Fruit fly (Drosophila melanogaster): Measurements from ENCODE around the gene Samuel.

Gene Samuel

DNA sequence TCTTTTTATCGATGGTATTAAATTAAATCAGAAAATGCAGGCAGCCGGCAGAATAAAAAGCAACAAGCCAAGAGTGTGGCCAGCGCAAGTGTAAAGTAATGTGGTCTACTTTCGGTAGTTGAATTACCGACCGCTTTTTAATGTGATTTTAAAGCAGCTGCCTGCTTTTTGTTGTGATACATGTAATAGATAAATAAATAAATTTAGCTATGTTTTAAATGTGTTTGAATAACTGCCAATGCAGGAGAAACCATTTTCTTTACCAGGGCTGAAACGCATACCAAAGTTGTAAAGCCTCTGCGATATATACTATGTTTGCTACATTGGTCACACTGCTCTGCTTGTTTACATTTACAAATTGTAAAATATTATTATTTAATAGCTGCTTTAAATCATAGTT lies 96.7 kb downstream of the Samuel start, which contains the start of the genes Tmem214 and YL-1 (continued):
- TF ChIP-seq gt (GFP tag; IDR thresholded peaks at IDR 0.05) (no peak), CG1529 (GFP tag; optimal IDR thresholded peaks at IDR 0.05) (no peak), CG4328 (GFP tag; optimal IDR thresholded peaks at IDR 0.05) (no peak), disco-r (GFP tag; optimal IDR thresholded peaks at IDR 0.05) (no peak), CG31365 (tag; optimal IDR thresholded peaks at IDR 0.05) (no peak), CG11093 (GFP tag; IDR thresholded peaks at IDR 0.05) (no peak), crp (GFP tag; optimal IDR thresholded peaks at IDR 0.05) (no peak), CG3065 (GFP tag; optimal IDR thresholded peaks at IDR 0.05) (no peak), CG12299 (tag; optimal IDR thresholded peaks at IDR 0.05) (peak; percentile 8), CG30020 (tag; optimal IDR thresholded peaks at IDR 0.05) (peak; percentile 53), luna (GFP tag; optimal IDR thresholded peaks at IDR 0.05) (no peak), CG11456 (GFP tag; IDR thresholded peaks at IDR 0.05) (no peak), yki (optimal IDR thresholded peaks at IDR 0.05) (no peak), Chrac-16 (GFP tag; optimal IDR thresholded peaks at IDR 0.05) (no peak), dpn (GFP tag; optimal IDR thresholded peaks at IDR 0.05) (no peak), HLHmδ (GFP tag; optimal IDR thresholded peaks at IDR 0.05) (no peak), CG6175 (GFP tag; IDR thresholded peaks at IDR 0.05) (no peak), Lpt (GFP tag; optimal IDR thresholded peaks at IDR 0.05) (no peak), lab (GFP tag; optimal IDR thresholded peaks at IDR 0.05) (no peak), CG18764 (GFP tag; optimal IDR thresholded peaks at IDR 0.05) (no peak), CG16863 (GFP tag; optimal IDR thresholded peaks at IDR 0.05) (no peak), dm (GFP tag; optimal IDR thresholded peaks at IDR 0.05) (no peak), ato (GFP tag; IDR thresholded peaks at IDR 0.05; ENCODE audit: partially characterized antibody) (no peak), tll (GFP tag; optimal IDR thresholded peaks at IDR 0.05) (no peak), zen (tag; optimal IDR thresholded peaks at IDR 0.05) (peak; percentile 16), CG7745 (tag; optimal IDR thresholded peaks at IDR 0.05) (no peak), az2 (GFP tag; optimal IDR thresholded peaks at IDR 0.05) (no peak), kni (GFP tag; optimal IDR thresholded peaks at IDR 0.05) (peak; percentile 88), CG9876 (GFP tag; optimal IDR thresholded peaks at IDR 0.05) (no peak), D (optimal IDR thresholded peaks at IDR 0.05) (no peak), D (GFP tag; optimal IDR thresholded peaks at IDR 0.05) (no peak), CG9437 (GFP tag; optimal IDR thresholded peaks at IDR 0.05) (no peak), Hey (tag; optimal IDR thresholded peaks at IDR 0.05) (no peak), insv (GFP tag; optimal IDR thresholded peaks at IDR 0.05) (peak in 1 of 2 experiments; percentile 10), CG30403 (GFP tag; optimal IDR thresholded peaks at IDR 0.05) (peak; percentile 15), CG12391 (tag; optimal IDR thresholded peaks at IDR 0.05) (peak; percentile 27), wor (GFP tag; IDR thresholded peaks at IDR 0.05) (no peak), CG18262 (tag; optimal IDR thresholded peaks at IDR 0.05) (peak; percentile 3), CG15696 (tag; optimal IDR thresholded peaks at IDR 0.05) (no peak), ro (GFP tag; IDR thresholded peaks at IDR 0.05) (no peak), slbo (GFP tag; IDR thresholded peaks at IDR 0.05) (no peak), Sry-δ (GFP tag; optimal IDR thresholded peaks at IDR 0.05) (peak; percentile 29), D19A (tag; optimal IDR thresholded peaks at IDR 0.05) (no peak), CG16815 (GFP tag; optimal IDR thresholded peaks at IDR 0.05) (no peak), CG2129 (GFP tag; IDR thresholded peaks at IDR 0.05; ENCODE audit: partially characterized antibody) (no peak), CG7556 (GFP tag; optimal IDR thresholded peaks at IDR 0.05) (no peak), CG10209 (GFP tag; optimal IDR thresholded peaks at IDR 0.05) (no peak), CG15269 (tag; optimal IDR thresholded peaks at IDR 0.05) (no peak), ken (GFP tag; IDR thresholded peaks at IDR 0.05) (no peak), CG11504 (tag; optimal IDR thresholded peaks at IDR 0.05) (no peak), Mes4 (GFP tag; optimal IDR thresholded peaks at IDR 0.05) (no peak), gro (GFP tag; optimal IDR thresholded peaks at IDR 0.05) (no peak)

Measured in whole organism, embryonic.